Fruit fly (Drosophila melanogaster) whole organism, embryonic: ENCODE data around the gene scpr-B.

ENCODE experiments used
- BEAF-32 ChIP-seq: fragments of 200-800 bp; sonication (Bioruptor generic); optimal IDR thresholded peaks from 3 replicates; lab custom pipeline; 2017; ENCODE audit warnings: missing biosample characterization, missing genetic modification characterization, mild to moderate bottlenecking, moderate library complexity, missing genetic modification reagents
- BtbVII ChIP-seq: fragments of 200-800 bp; sonication (Bioruptor generic); optimal IDR thresholded peaks from 3 replicates; lab custom pipeline; 2017; ENCODE audit warnings: missing biosample characterization, mild to moderate bottlenecking, missing genetic modification characterization
- CG10959 ChIP-seq: fragments of 200-800 bp; sonication (Bioruptor generic); IDR thresholded peaks from 2 replicates; pipeline ENCODE4 v1.3.6; 2022; ENCODE audit warnings: missing biosample characterization, missing genetic modification characterization
- CG12659 ChIP-seq: fragments of 200-800 bp; sonication (Bioruptor generic); optimal IDR thresholded peaks from 3 replicates; lab custom pipeline; 2017; ENCODE audit warnings: mild to moderate bottlenecking, missing biosample characterization, missing genetic modification reagents, missing genetic modification characterization
- CG13123 ChIP-seq: fragments of 200-800 bp; sonication (Bioruptor generic); optimal IDR thresholded peaks from 2 replicates; lab custom pipeline; 2016; ENCODE audit warnings: missing biosample characterization, missing genetic modification characterization
- CG13424 ChIP-seq: fragments of 200-800 bp; sonication (Bioruptor generic); optimal IDR thresholded peaks from 2 replicates; lab custom pipeline; 2019; ENCODE audit warnings: missing biosample characterization, mild to moderate bottlenecking, missing genetic modification characterization, moderate library complexity
- CG13624 ChIP-seq: fragments of 200-800 bp; sonication (Bioruptor generic); optimal IDR thresholded peaks from 2 replicates; lab custom pipeline; 2016; ENCODE audit warnings: missing biosample characterization, missing genetic modification characterization
- CG15011 ChIP-seq: fragments of 200-800 bp; sonication (Bioruptor generic); optimal IDR thresholded peaks from 3 replicates; lab custom pipeline; 2018; ENCODE audit warnings: missing biosample characterization, mild to moderate bottlenecking, missing genetic modification characterization
- CG31441 ChIP-seq: fragments of 200-800 bp; sonication (Bioruptor generic); IDR thresholded peaks from 2 replicates; pipeline ENCODE4 v1.3.6; 2022; ENCODE audit warnings: missing biosample characterization, missing genetic modification characterization
- CG34224 ChIP-seq: fragments of 200-800 bp; sonication (Bioruptor generic); IDR thresholded peaks from 3 replicates; pipeline ENCODE4 v1.3.6; 2022; ENCODE audit warnings: missing biosample characterization, missing genetic modification characterization; ENCODE audit not compliant: partially characterized antibody
- CG7745 ChIP-seq: fragments of 200-800 bp; sonication (Bioruptor generic); optimal IDR thresholded peaks from 2 replicates; lab custom pipeline; 2018; ENCODE audit warnings: missing biosample characterization, mild to moderate bottlenecking, missing genetic modification characterization, moderate library complexity
- CG8359 ChIP-seq: fragments of 200-800 bp; sonication (Bioruptor generic); optimal IDR thresholded peaks from 2 replicates; lab custom pipeline; 2017; ENCODE audit warnings: missing biosample characterization, mild to moderate bottlenecking, missing genetic modification characterization, borderline replicate concordance
- CG9609 ChIP-seq: fragments of 200-800 bp; sonication (Bioruptor generic); optimal IDR thresholded peaks from 3 replicates; lab custom pipeline; 2016; ENCODE audit warnings: missing biosample characterization, missing genetic modification characterization
- Deaf1 ChIP-seq: fragments of 200-800 bp; optimal IDR thresholded peaks from 3 replicates; lab custom pipeline; 2019; ENCODE audit warnings: missing biosample characterization, mild to moderate bottlenecking, missing genetic modification characterization, moderate library complexity
- Dp ChIP-seq: fragments of 200-800 bp; sonication (Bioruptor generic); optimal IDR thresholded peaks from 2 replicates; lab custom pipeline; 2018; ENCODE audit warnings: missing biosample characterization, mild to moderate bottlenecking, missing genetic modification characterization, moderate library complexity
- Fer1 ChIP-seq: fragments of 200-800 bp; sonication (Bioruptor generic); optimal IDR thresholded peaks from 2 replicates; lab custom pipeline; 2017; ENCODE audit warnings: missing biosample characterization, mild to moderate bottlenecking, missing genetic modification characterization
- GATAe ChIP-seq: fragments of 200-800 bp; sonication (Bioruptor generic); conservative IDR thresholded peaks from 2 replicates; pipeline ENCODE4 v1.3.6; 2022; ENCODE audit warnings: missing biosample characterization, missing genetic modification characterization
- Gug ChIP-seq: fragments of 200-800 bp; sonication (Bioruptor generic); IDR thresholded peaks from 4 replicates; pipeline ENCODE4 v1.3.6; 2022; ENCODE audit warnings: missing biosample characterization, missing genetic modification characterization
- HLH4C ChIP-seq: fragments of 200-800 bp; sonication (Bioruptor generic); IDR thresholded peaks from 3 replicates; pipeline ENCODE4 v1.3.6; 2022; ENCODE audit warnings: missing biosample characterization, missing genetic modification characterization; ENCODE audit not compliant: partially characterized antibody
- HmgZ ChIP-seq: fragments of 200-800 bp; sonication (Bioruptor generic); optimal IDR thresholded peaks from 2 replicates; lab custom pipeline; 2018; ENCODE audit warnings: missing biosample characterization, mild to moderate bottlenecking, missing genetic modification characterization
- Hr3 ChIP-seq: fragments of 200-800 bp; sonication (Bioruptor generic); optimal IDR thresholded peaks from 3 replicates; lab custom pipeline; 2016; ENCODE audit warnings: missing biosample characterization, missing genetic modification characterization
- Mes4 ChIP-seq: fragments of 200-800 bp; sonication (Bioruptor generic); optimal IDR thresholded peaks from 2 replicates; lab custom pipeline; 2016; ENCODE audit warnings: missing biosample characterization, missing genetic modification characterization
- Opbp ChIP-seq: fragments of 200-800 bp; sonication (Bioruptor generic); IDR thresholded peaks from 3 replicates; pipeline ENCODE4 v1.3.6; 2022; ENCODE audit warnings: missing biosample characterization, missing genetic modification characterization; ENCODE audit not compliant: partially characterized antibody
- Scr ChIP-seq: fragments of 200-800 bp; sonication (Bioruptor generic); IDR thresholded peaks from 2 replicates; pipeline ENCODE4 v1.3.6; 2022; ENCODE audit warnings: missing biosample characterization, missing genetic modification characterization; ENCODE audit not compliant: partially characterized antibody
- Sin3A ChIP-seq: fragments of >200 bp; optimal IDR thresholded peaks from 2 replicates; lab custom pipeline; 2018
- Six4 ChIP-seq: fragments of 200-800 bp; sonication (Bioruptor generic); optimal IDR thresholded peaks from 2 replicates; lab custom pipeline; 2016; ENCODE audit warnings: missing biosample characterization, missing genetic modification characterization
- ara ChIP-seq: fragments of 200-800 bp; sonication (Bioruptor generic); IDR thresholded peaks from 2 replicates; pipeline ENCODE4 v1.3.6; 2022; ENCODE audit warnings: missing biosample characterization, missing genetic modification characterization
- az2 ChIP-seq: fragments of 200-800 bp; sonication (Bioruptor generic); optimal IDR thresholded peaks from 3 replicates; lab custom pipeline; 2016; ENCODE audit warnings: missing biosample characterization, missing genetic modification characterization
- bbx ChIP-seq: fragments of 200-800 bp; sonication (Bioruptor generic); IDR thresholded peaks from 2 replicates; pipeline ENCODE4 v1.3.6; 2022; ENCODE audit warnings: missing biosample characterization, missing genetic modification characterization; ENCODE audit not compliant: partially characterized antibody
- crol ChIP-seq: fragments of 200-800 bp; sonication (Bioruptor generic); IDR thresholded peaks from 2 replicates; pipeline ENCODE4 v1.3.6; 2022; ENCODE audit warnings: missing biosample characterization, missing genetic modification characterization
- dm ChIP-seq: fragments of 200-800 bp; sonication (Bioruptor generic); optimal IDR thresholded peaks from 3 replicates; lab custom pipeline; 2016; ENCODE audit warnings: missing biosample characterization, missing genetic modification characterization
- exex ChIP-seq: fragments of 200-800 bp; sonication (Bioruptor generic); optimal IDR thresholded peaks from 4 replicates; lab custom pipeline; 2018; ENCODE audit warnings: missing biosample characterization, mild to moderate bottlenecking, missing genetic modification characterization, moderate library complexity
- ftz-f1 ChIP-seq: fragments of 200-800 bp; sonication (Bioruptor generic); optimal IDR thresholded peaks from 2 replicates; lab custom pipeline; 2016; ENCODE audit warnings: missing biosample characterization, missing genetic modification characterization
- gfzf ChIP-seq: fragments of 200-800 bp; sonication (Bioruptor generic); optimal IDR thresholded peaks from 2 replicates; lab custom pipeline; 2016; ENCODE audit warnings: missing biosample characterization, mild to moderate bottlenecking, missing genetic modification characterization, moderate library complexity
- hb ChIP-seq: fragments of 200-800 bp; sonication (Bioruptor generic); IDR thresholded peaks from 3 replicates; pipeline ENCODE4 v1.3.6; 2022; ENCODE audit warnings: missing biosample characterization, missing genetic modification characterization; ENCODE audit not compliant: partially characterized antibody
- hbn ChIP-seq: fragments of 200-800 bp; sonication (Bioruptor generic); IDR thresholded peaks from 2 replicates; pipeline ENCODE4 v1.3.6; 2022; ENCODE audit warnings: missing biosample characterization, missing genetic modification characterization; ENCODE audit not compliant: partially characterized antibody
- inv ChIP-seq: fragments of 200-800 bp; sonication (Bioruptor generic); IDR thresholded peaks from 2 replicates; pipeline ENCODE4 v1.3.6; 2022; ENCODE audit warnings: missing biosample characterization, missing genetic modification characterization; ENCODE audit not compliant: partially characterized antibody
- lilli ChIP-seq: fragments of 200-800 bp; sonication (Bioruptor generic); optimal IDR thresholded peaks from 3 replicates; lab custom pipeline; 2016; ENCODE audit warnings: missing biosample characterization, missing genetic modification characterization
- lov ChIP-seq, 2 experiments: fragments of 200-800 bp in 1 of 2; fragments of >200 bp in 1 of 2; sonication (Bioruptor generic) in 1 of 2; IDR thresholded peaks in 1 of 2; optimal IDR thresholded peaks in 1 of 2; 2 replicates in 1 of 2; 3 replicates in 1 of 2; pipeline versions ENCODE4 v1.3.6 to Lab custom; 2017 to 2022; ENCODE audit warnings: missing biosample characterization in 1 of 2, missing genetic modification characterization in 1 of 2
- mirr ChIP-seq: fragments of 200-800 bp; sonication (Bioruptor generic); optimal IDR thresholded peaks from 3 replicates; lab custom pipeline; 2018; ENCODE audit warnings: missing biosample characterization, mild to moderate bottlenecking, missing genetic modification characterization
- onecut ChIP-seq: fragments of 200-800 bp; sonication (Bioruptor generic); IDR thresholded peaks from 2 replicates; pipeline ENCODE4 v1.3.6; 2022; ENCODE audit warnings: missing biosample characterization, missing genetic modification characterization
- otp ChIP-seq: fragments of 200-800 bp; sonication (Bioruptor generic); IDR thresholded peaks from 3 replicates; pipeline ENCODE4, ENCODE4 v1.3.6; 2022; ENCODE audit warnings: missing biosample characterization, missing genetic modification characterization
- ranshi ChIP-seq: fragments of 200-800 bp; sonication (Bioruptor generic); IDR thresholded peaks from 2 replicates; pipeline ENCODE4 v1.3.6; 2022; ENCODE audit warnings: missing biosample characterization, missing genetic modification characterization
- slbo ChIP-seq: fragments of 200-800 bp; sonication (Bioruptor generic); IDR thresholded peaks from 2 replicates; pipeline ENCODE4 v1.3.6; 2022; ENCODE audit warnings: missing biosample characterization, missing genetic modification characterization
- sr ChIP-seq: fragments of 200-800 bp; sonication (Bioruptor generic); IDR thresholded peaks from 3 replicates; pipeline ENCODE4 v1.3.6; 2022; ENCODE audit warnings: missing biosample characterization, missing genetic modification characterization
- vnd ChIP-seq: fragments of 200-800 bp; sonication (Bioruptor generic); IDR thresholded peaks from 3 replicates; pipeline ENCODE4 v1.3.6; 2022; ENCODE audit warnings: missing biosample characterization, missing genetic modification characterization; ENCODE audit not compliant: partially characterized antibody
- wek ChIP-seq: fragments of 200-800 bp; sonication (Bioruptor generic); optimal IDR thresholded peaks from 3 replicates; lab custom pipeline; 2018; ENCODE audit warnings: missing biosample characterization, mild to moderate bottlenecking, missing genetic modification characterization, moderate library complexity
- yki ChIP-seq: fragments of >200 bp; optimal IDR thresholded peaks from 3 replicates; lab custom pipeline; 2018

scpr-B gene

DNA sequence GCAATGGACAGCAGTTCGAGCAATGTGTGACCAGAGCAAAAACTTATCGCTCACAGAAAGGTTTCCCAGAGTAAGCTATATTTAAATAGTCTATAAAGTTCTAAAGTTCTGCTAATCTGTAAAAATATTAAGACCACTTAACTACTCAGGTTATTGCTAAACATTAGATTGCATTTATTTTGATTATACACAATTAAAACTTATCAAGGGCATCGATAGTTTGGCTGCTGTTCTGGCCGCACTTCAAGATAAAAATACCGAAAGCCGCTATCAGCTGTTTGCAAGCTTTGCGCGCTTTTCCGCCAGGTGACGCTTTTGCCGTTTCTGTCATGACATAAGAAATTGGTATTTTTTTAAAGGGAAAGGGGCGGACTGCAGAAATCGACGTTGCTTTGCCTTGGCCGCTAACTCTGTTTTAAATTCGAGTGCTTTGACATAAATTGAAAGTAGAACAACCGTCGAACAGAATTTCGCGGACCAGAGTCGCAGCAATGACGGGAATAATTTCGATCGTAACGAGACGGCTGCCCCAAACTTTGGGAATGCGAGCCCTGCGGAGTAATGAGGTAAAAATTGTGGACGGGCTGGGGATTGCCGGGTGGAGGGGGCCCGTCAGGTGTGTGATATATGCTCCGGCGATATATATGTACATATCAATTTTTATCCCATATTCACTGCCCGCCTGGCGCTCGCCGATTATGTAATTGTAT, 3.3 kb upstream of the scpr-B start, which contains the start of the genes CG17734 and CG5214 (continued):
- no peak for TF ChIP-seq Six4
- TF ChIP-seq BtbVII (GFP tag; lab: Kevin White, UChicago), result no peak
- TF ChIP-seq vnd (GFP tag; lab: Robert Waterston, UW), result peak; percentile 79; the same call in 2 of the 3 replicates
- peak; percentile 44 for TF ChIP-seq HmgZ (tag; lab: Kevin White, UChicago)
- TF ChIP-seq Hr3, result peak; percentile 65
- TF ChIP-seq lov (optimal IDR thresholded peaks at IDR 0.05; lab: Kevin White, UChicago), result no peak
- no peak for TF ChIP-seq lov (GFP tag; IDR thresholded peaks at IDR 0.05; lab: Robert Waterston, UW)
- TF ChIP-seq Deaf1 (tag; lab: Kevin White, UChicago), result peak; percentile 36
- TF ChIP-seq CG9609, result peak; percentile 39
- peak; percentile 35 for TF ChIP-seq exex
- 0 out of 2 replicates have a peak, but pooled peaks have one; percentile 13 for TF ChIP-seq onecut (GFP tag; lab: Robert Waterston, UW)
- peak; percentile 41; the same call in 1 of the 2 replicates for TF ChIP-seq CG31441
- TF ChIP-seq CG12659 (GFP tag; lab: Kevin White, UChicago), result peak; percentile 86
- peak; percentile 58; the same call in 2 of the 3 replicates for TF ChIP-seq HLH4C (GFP tag; lab: Robert Waterston, UW)
- TF ChIP-seq dm, result peak; percentile 47
- peak; percentile 84 for TF ChIP-seq gfzf (GFP tag; lab: Kevin White, UChicago)
- no peak for TF ChIP-seq CG7745
- peak; percentile 98 for TF ChIP-seq ftz-f1 (GFP tag; lab: Kevin White, UChicago)
- TF ChIP-seq CG13624 (GFP tag; lab: Kevin White, UChicago), result peak; percentile 23
- no peak for TF ChIP-seq CG8359
- no peak for TF ChIP-seq CG10959
- peak; percentile 71 for TF ChIP-seq inv (GFP tag; lab: Robert Waterston, UW)
- peak; percentile 69; the same call in 2 of the 3 replicates for TF ChIP-seq Opbp (GFP tag; lab: Robert Waterston, UW)
- peak; percentile 61 for TF ChIP-seq bbx (GFP tag; lab: Robert Waterston, UW)
- TF ChIP-seq CG13424 (tag; lab: Kevin White, UChicago), result peak; percentile 28
- no peak for TF ChIP-seq sr (GFP tag; lab: Robert Waterston, UW)
- no peak for TF ChIP-seq wek (GFP tag; lab: Kevin White, UChicago)
- peak; percentile 7 for TF ChIP-seq az2 (GFP tag; lab: Kevin White, UChicago)
- peak; percentile 38 for TF ChIP-seq Dp (GFP tag; lab: Kevin White, UChicago)
- TF ChIP-seq hb (GFP tag; lab: Robert Waterston, UW), result peak; percentile 30; the same call in 1 of the 3 replicates
- no peak for TF ChIP-seq yki
- TF ChIP-seq ara (GFP tag; lab: Robert Waterston, UW), result no peak
- TF ChIP-seq Scr (GFP tag; lab: Robert Waterston, UW), result peak; percentile 82
- no peak for TF ChIP-seq CG15011 (GFP tag; lab: Kevin White, UChicago)
- no peak for TF ChIP-seq mirr
- TF ChIP-seq slbo, result no peak
- peak; percentile 48 for TF ChIP-seq lilli (GFP tag; lab: Kevin White, UChicago)
- TF ChIP-seq otp, result no peak
- TF ChIP-seq Fer1 (GFP tag; lab: Kevin White, UChicago), result no peak
- peak; percentile 85 for TF ChIP-seq Sin3A (lab: Kevin White, UChicago)
- 0 out of 2 replicates have a peak, but pooled peaks have one; percentile 46 for TF ChIP-seq crol (GFP tag; lab: Robert Waterston, UW)
- TF ChIP-seq CG13123, result peak; percentile 13
- TF ChIP-seq Mes4, result peak; percentile 17
- TF ChIP-seq BEAF-32, result peak; percentile 88
- no peak for TF ChIP-seq Gug (GFP tag; lab: Robert Waterston, UW)
- TF ChIP-seq GATAe, result peak; percentile 35; the same call in 1 of the 2 replicates
- TF ChIP-seq ranshi (GFP tag; lab: Robert Waterston, UW), result 0 out of 2 replicates have a peak, but pooled peaks have one; percentile 5
- peak; percentile 66 for TF ChIP-seq hbn (GFP tag; lab: Robert Waterston, UW)
- peak; percentile 69 for TF ChIP-seq CG34224 (GFP tag; lab: Robert Waterston, UW)
